Fruit fly (Drosophila melanogaster) whole organism, embryonic: ENCODE measurements around the gene dmGlut.
A peak's percentile ranks its signal among the peaks of the same experiment; 100 is the strongest.

Experiments
- Ada2b ChIP-seq: fragments of 200-800 bp; sonication (Bioruptor generic); IDR thresholded peaks from 2 replicates; pipeline ENCODE4 v1.3.6; 2022; ENCODE audit warnings: missing biosample characterization, missing genetic modification characterization
- Awh ChIP-seq: fragments of 200-800 bp; sonication (Bioruptor generic); IDR thresholded peaks from 2 replicates; pipeline ENCODE4, ENCODE4 v1.3.6; 2022; ENCODE audit warnings: missing biosample characterization, missing genetic modification characterization
- CG12659 ChIP-seq: fragments of 200-800 bp; sonication (Bioruptor generic); optimal IDR thresholded peaks from 3 replicates; lab custom pipeline; 2017; ENCODE audit warnings: mild to moderate bottlenecking, missing biosample characterization, missing genetic modification reagents, missing genetic modification characterization
- CG15601 ChIP-seq: fragments of 200-800 bp; sonication (Bioruptor generic); optimal IDR thresholded peaks from 3 replicates; lab custom pipeline; 2019; ENCODE audit warnings: missing biosample characterization, mild to moderate bottlenecking, missing genetic modification characterization, moderate library complexity
- CG17361 ChIP-seq: fragments of 200-800 bp; sonication (Bioruptor generic); IDR thresholded peaks from 3 replicates; pipeline ENCODE4 v1.3.6; 2022; ENCODE audit warnings: missing biosample characterization, missing genetic modification characterization
- CG17612 ChIP-seq: fragments of 200-800 bp; sonication (Bioruptor generic); IDR thresholded peaks from 2 replicates; pipeline ENCODE4 v1.3.6; 2022; ENCODE audit warnings: missing biosample characterization, missing genetic modification characterization
- CG2712 ChIP-seq: fragments of 200-800 bp; optimal IDR thresholded peaks from 3 replicates; lab custom pipeline; 2019; ENCODE audit warnings: missing biosample characterization, mild to moderate bottlenecking, missing genetic modification characterization, moderate library complexity
- CG30020 ChIP-seq: fragments of 200-800 bp; optimal IDR thresholded peaks from 2 replicates; lab custom pipeline; 2019; ENCODE audit warnings: missing biosample characterization, mild to moderate bottlenecking, missing genetic modification characterization, moderate library complexity
- CG31224 ChIP-seq: fragments of 200-800 bp; sonication (Bioruptor generic); IDR thresholded peaks from 2 replicates; pipeline ENCODE4 v1.3.6; 2022; ENCODE audit warnings: missing biosample characterization, missing genetic modification characterization
- CG32767 ChIP-seq: fragments of 200-800 bp; sonication (Bioruptor generic); IDR thresholded peaks from 2 replicates; pipeline ENCODE4 v1.3.6; 2022; ENCODE audit warnings: missing biosample characterization, missing genetic modification characterization
- CG4328 ChIP-seq: fragments of 200-800 bp; sonication (Bioruptor generic); optimal IDR thresholded peaks from 3 replicates; lab custom pipeline; 2017; ENCODE audit warnings: missing biosample characterization, missing genetic modification reagents, missing genetic modification characterization
- CG4404 ChIP-seq: fragments of 200-800 bp; sonication (Bioruptor generic); IDR thresholded peaks from 2 replicates; pipeline ENCODE4 v1.3.6; 2022; ENCODE audit warnings: missing biosample characterization, missing genetic modification characterization
- CG6654 ChIP-seq: fragments of 200-800 bp; sonication (Bioruptor generic); optimal IDR thresholded peaks from 2 replicates; lab custom pipeline; 2017; ENCODE audit warnings: missing biosample characterization, mild to moderate bottlenecking, missing genetic modification characterization
- CG6854 ChIP-seq: fragments of 200-800 bp; sonication (Bioruptor generic); optimal IDR thresholded peaks from 3 replicates; lab custom pipeline; 2017; ENCODE audit warnings: missing biosample characterization, mild to moderate bottlenecking, missing genetic modification characterization
- CG7745 ChIP-seq: fragments of 200-800 bp; sonication (Bioruptor generic); optimal IDR thresholded peaks from 2 replicates; lab custom pipeline; 2018; ENCODE audit warnings: missing biosample characterization, mild to moderate bottlenecking, missing genetic modification characterization, moderate library complexity
- CG7987 ChIP-seq: fragments of 200-800 bp; sonication (Bioruptor generic); optimal IDR thresholded peaks from 2 replicates; lab custom pipeline; 2018; ENCODE audit warnings: missing biosample characterization, mild to moderate bottlenecking, missing genetic modification characterization, moderate library complexity
- CG8290 ChIP-seq, 3 experiments: fragments of 200-800 bp; sonication (Bioruptor generic); optimal IDR thresholded peaks; 2 replicates each; lab custom pipeline; 2016 to 2019; ENCODE audit warnings: missing biosample characterization in 3 of 3, missing genetic modification characterization in 3 of 3, mild to moderate bottlenecking in 2 of 3, moderate library complexity in 1 of 3
- CG8388 ChIP-seq: fragments of 200-800 bp; sonication (Bioruptor generic); optimal IDR thresholded peaks from 2 replicates; lab custom pipeline; 2019; ENCODE audit warnings: missing biosample characterization, mild to moderate bottlenecking, missing genetic modification characterization, moderate library complexity
- CG9876 ChIP-seq: fragments of 200-800 bp; sonication (Bioruptor generic); optimal IDR thresholded peaks from 2 replicates; lab custom pipeline; 2016; ENCODE audit warnings: missing biosample characterization, missing genetic modification characterization
- Drgx ChIP-seq: fragments of 200-800 bp; sonication (Bioruptor generic); IDR thresholded peaks from 2 replicates; pipeline ENCODE4 v1.3.6; 2022; ENCODE audit warnings: missing biosample characterization, missing genetic modification characterization
- H15 ChIP-seq: fragments of 200-800 bp; sonication (Bioruptor generic); IDR thresholded peaks from 3 replicates; pipeline ENCODE4 v1.3.6; 2022; ENCODE audit warnings: missing biosample characterization, missing genetic modification characterization
- H2.0 ChIP-seq: fragments of 200-800 bp; sonication (Bioruptor generic); IDR thresholded peaks from 2 replicates; pipeline ENCODE4 v1.3.6; 2022; ENCODE audit warnings: missing biosample characterization, missing genetic modification characterization
- HHEX ChIP-seq: fragments of 200-800 bp; sonication (Bioruptor generic); optimal IDR thresholded peaks from 3 replicates; lab custom pipeline; 2017; ENCODE audit warnings: missing biosample characterization, mild to moderate bottlenecking, missing genetic modification characterization, missing genetic modification reagents
- Hmr ChIP-seq: fragments of 200-800 bp; sonication (Bioruptor generic); optimal IDR thresholded peaks from 3 replicates; lab custom pipeline; 2017; ENCODE audit warnings: mild to moderate bottlenecking, missing biosample characterization, missing genetic modification reagents, missing genetic modification characterization
- Kr ChIP-seq: fragments of 200-800 bp; sonication (Bioruptor generic); optimal IDR thresholded peaks from 2 replicates; lab custom pipeline; 2017; ENCODE audit warnings: missing biosample characterization, mild to moderate bottlenecking, missing genetic modification characterization
- Lhr ChIP-seq: fragments of 200-800 bp; sonication (Bioruptor generic); optimal IDR thresholded peaks from 3 replicates; lab custom pipeline; 2017; ENCODE audit warnings: mild to moderate bottlenecking, missing biosample characterization, missing genetic modification reagents, missing genetic modification characterization
- Mrtf ChIP-seq: fragments of 200-800 bp; sonication (Bioruptor generic); IDR thresholded peaks from 3 replicates; pipeline ENCODE4 v1.3.6; 2022; ENCODE audit warnings: missing biosample characterization, missing genetic modification characterization
- Nf-YA ChIP-seq: fragments of 200-800 bp; sonication (Bioruptor generic); IDR thresholded peaks from 2 replicates; pipeline ENCODE4 v1.3.6; 2022; ENCODE audit warnings: missing biosample characterization, missing genetic modification characterization
- cas ChIP-seq: fragments of 200-800 bp; sonication (Bioruptor generic); IDR thresholded peaks from 2 replicates; pipeline ENCODE4 v1.3.6; 2022; ENCODE audit warnings: missing biosample characterization, missing genetic modification characterization
- crp ChIP-seq, 2 experiments: fragments of 200-800 bp; sonication (Bioruptor generic); optimal IDR thresholded peaks; 2 replicates in 1 of 2; 3 replicates in 1 of 2; lab custom pipeline; 2017; ENCODE audit warnings: missing biosample characterization in 2 of 2, missing genetic modification characterization in 2 of 2, mild to moderate bottlenecking in 1 of 2, moderate library complexity in 1 of 2
- da ChIP-seq: fragments of 200-800 bp; sonication (Bioruptor generic); optimal IDR thresholded peaks from 2 replicates; lab custom pipeline; 2016; ENCODE audit warnings: missing biosample characterization, missing genetic modification characterization
- esg ChIP-seq: fragments of 200-800 bp; sonication (Bioruptor generic); conservative IDR thresholded peaks from 2 replicates; pipeline ENCODE4 v1.3.6; 2022; ENCODE audit warnings: missing biosample characterization, missing genetic modification characterization
- exex ChIP-seq: fragments of 200-800 bp; sonication (Bioruptor generic); optimal IDR thresholded peaks from 4 replicates; lab custom pipeline; 2018; ENCODE audit warnings: missing biosample characterization, mild to moderate bottlenecking, missing genetic modification characterization, moderate library complexity
- gem ChIP-seq: fragments of 200-800 bp; sonication (Bioruptor generic); optimal IDR thresholded peaks from 2 replicates; lab custom pipeline; 2019; ENCODE audit warnings: missing biosample characterization, mild to moderate bottlenecking, missing genetic modification characterization, moderate library complexity
- ham ChIP-seq: fragments of 200-800 bp; sonication (Bioruptor generic); IDR thresholded peaks from 2 replicates; pipeline ENCODE4 v1.3.6; 2022; ENCODE audit warnings: missing biosample characterization, missing genetic modification characterization
- hth ChIP-seq: fragments of >200 bp; optimal IDR thresholded peaks from 2 replicates; lab custom pipeline; 2017; ENCODE audit warnings: inconsistent platforms
- jing ChIP-seq: fragments of 200-800 bp; sonication (Bioruptor generic); optimal IDR thresholded peaks from 2 replicates; lab custom pipeline; 2018; ENCODE audit warnings: missing biosample characterization, mild to moderate bottlenecking, missing genetic modification characterization
- kah ChIP-seq: fragments of 200-800 bp; sonication (Bioruptor generic); optimal IDR thresholded peaks from 2 replicates; lab custom pipeline; 2018; ENCODE audit warnings: missing biosample characterization, mild to moderate bottlenecking, missing genetic modification characterization
- lola ChIP-seq, 3 experiments: fragments of >200 bp in 2 of 3; fragments of 200-800 bp in 1 of 3; sonication (Bioruptor generic) in 1 of 3; optimal IDR thresholded peaks; 2 replicates each; lab custom pipeline; 2017 to 2019; ENCODE audit warnings: missing biosample characterization in 3 of 3, missing genetic modification characterization in 3 of 3, mild to moderate bottlenecking in 1 of 3, moderate library complexity in 1 of 3
- mld ChIP-seq: fragments of 200-800 bp; sonication (Bioruptor generic); IDR thresholded peaks from 3 replicates; pipeline ENCODE4 v1.3.6; 2022; ENCODE audit warnings: missing biosample characterization, missing genetic modification characterization; ENCODE audit not compliant: partially characterized antibody
- nau ChIP-seq: fragments of 200-800 bp; sonication (Bioruptor generic); optimal IDR thresholded peaks from 3 replicates; lab custom pipeline; 2017; ENCODE audit warnings: missing biosample characterization, mild to moderate bottlenecking, missing genetic modification characterization, missing genetic modification reagents
- org-1 ChIP-seq: fragments of 200-800 bp; sonication (Bioruptor generic); optimal IDR thresholded peaks from 2 replicates; lab custom pipeline; 2017; ENCODE audit warnings: missing biosample characterization, missing genetic modification characterization
- pfk ChIP-seq: fragments of 200-800 bp; sonication (Bioruptor generic); optimal IDR thresholded peaks from 2 replicates; lab custom pipeline; 2018; ENCODE audit warnings: missing biosample characterization, mild to moderate bottlenecking, missing genetic modification characterization, moderate library complexity
- pho ChIP-seq: fragments of 200-800 bp; sonication (Bioruptor generic); optimal IDR thresholded peaks from 2 replicates; lab custom pipeline; 2016; ENCODE audit warnings: missing biosample characterization, missing genetic modification characterization
- ranshi ChIP-seq: fragments of 200-800 bp; sonication (Bioruptor generic); IDR thresholded peaks from 2 replicates; pipeline ENCODE4 v1.3.6; 2022; ENCODE audit warnings: missing biosample characterization, missing genetic modification characterization
- slp2 ChIP-seq: fragments of 200-800 bp; sonication (Bioruptor generic); optimal IDR thresholded peaks from 2 replicates; lab custom pipeline; 2016; ENCODE audit warnings: missing biosample characterization, missing genetic modification characterization
- sna ChIP-seq: fragments of 200-800 bp; sonication (Bioruptor generic); IDR thresholded peaks from 2 replicates; pipeline ENCODE4 v1.3.6; 2022; ENCODE audit warnings: missing biosample characterization, missing genetic modification characterization; ENCODE audit not compliant: partially characterized antibody
- sob ChIP-seq: fragments of 200-800 bp; sonication (Bioruptor generic); IDR thresholded peaks from 2 replicates; pipeline ENCODE4 v1.3.6; 2022; ENCODE audit warnings: missing biosample characterization, missing genetic modification characterization
- sr ChIP-seq: fragments of 200-800 bp; sonication (Bioruptor generic); IDR thresholded peaks from 3 replicates; pipeline ENCODE4 v1.3.6; 2022; ENCODE audit warnings: missing biosample characterization, missing genetic modification characterization
- tin ChIP-seq: fragments of 200-800 bp; sonication (Bioruptor generic); optimal IDR thresholded peaks from 3 replicates; lab custom pipeline; 2016; ENCODE audit warnings: missing biosample characterization, missing genetic modification characterization

Gene dmGlut

DNA sequence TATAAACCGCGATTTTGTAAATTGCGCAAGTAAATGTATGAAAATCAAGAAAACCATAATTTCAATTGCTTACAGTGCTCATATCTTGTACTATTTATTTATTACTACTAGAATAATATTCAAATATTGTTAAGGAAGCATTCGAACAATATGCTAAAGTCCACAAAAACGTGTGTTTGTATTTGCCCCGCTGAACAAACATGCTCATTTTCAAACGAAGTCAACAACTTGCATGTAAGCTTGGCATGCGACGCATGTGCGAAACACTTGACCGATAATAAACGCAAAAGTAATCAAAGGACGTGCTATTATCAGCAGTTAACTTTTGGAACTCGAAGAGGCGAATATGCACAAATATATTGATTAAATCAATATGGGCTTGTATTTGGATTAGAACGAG is 6.0 kb upstream of the dmGlut start (continued):
- TF ChIP-seq Lhr (GFP tag; lab: Kevin White, UChicago) (peak; percentile 33), cas (no peak), H2.0 (GFP tag; lab: Robert Waterston, UW) (no peak), CG12659 (GFP tag; lab: Kevin White, UChicago) (peak; percentile 83), lola (GFP tag; optimal IDR thresholded peaks at IDR 0.05; lab: Kevin White, UChicago) (peak in 1 of 3 experiments; percentile 62), Drgx (GFP tag; lab: Robert Waterston, UW) (no peak), sr (GFP tag; lab: Robert Waterston, UW) (no peak), org-1 (GFP tag; lab: Kevin White, UChicago) (peak; percentile 62), CG4404 (GFP tag; lab: Robert Waterston, UW) (no peak), slp2 (GFP tag; lab: Kevin White, UChicago) (no peak), tin (GFP tag; lab: Kevin White, UChicago) (no peak), Awh (0 out of 2 replicates have a peak, but pooled peaks have one; percentile 19), kah (GFP tag; lab: Kevin White, UChicago) (no peak), CG17612 (GFP tag; lab: Robert Waterston, UW) (no peak), H15 (GFP tag; lab: Robert Waterston, UW) (no peak), hth (lab: Kevin White, UChicago) (no peak), CG32767 (GFP tag; lab: Robert Waterston, UW) (no peak), sna (no peak), pho (GFP tag; lab: Kevin White, UChicago) (peak; percentile 18), esg (GFP tag; lab: Robert Waterston, UW) (no peak), sob (peak; percentile 60; the same call in 1 of the 2 replicates), ham (no peak), Nf-YA (GFP tag; lab: Robert Waterston, UW) (no peak), da (no peak), Ada2b (GFP tag; lab: Robert Waterston, UW) (peak; percentile 19; the same call in 1 of the 2 replicates), HHEX (GFP tag; lab: Kevin White, UChicago) (peak; percentile 77), jing (GFP tag; lab: Kevin White, UChicago) (no peak), CG6854 (peak; percentile 48), CG17361 (GFP tag; lab: Robert Waterston, UW) (0 out of 3 replicates have a peak, but pooled peaks have one; percentile 13), CG8290 (GFP tag; optimal IDR thresholded peaks at IDR 0.05; lab: Kevin White, UChicago) (no peak), CG8290 (tag; optimal IDR thresholded peaks at IDR 0.05; lab: Kevin White, UChicago) (peak; percentile 47 to 91), CG2712 (tag; lab: Kevin White, UChicago) (peak; percentile 26), CG6654 (GFP tag; lab: Kevin White, UChicago) (no peak), Hmr (GFP tag; lab: Kevin White, UChicago) (peak; percentile 89), CG7987 (GFP tag; lab: Kevin White, UChicago) (peak; percentile 91), CG4328 (GFP tag; lab: Kevin White, UChicago) (peak; percentile 25), CG8388 (GFP tag; lab: Kevin White, UChicago) (peak; percentile 42), Kr (no peak), gem (tag; lab: Kevin White, UChicago) (peak; percentile 73), CG7745 (tag; lab: Kevin White, UChicago) (peak; percentile 71), CG9876 (GFP tag; lab: Kevin White, UChicago) (no peak), exex (tag; lab: Kevin White, UChicago) (peak; percentile 4), Mrtf (GFP tag; lab: Robert Waterston, UW) (no peak), nau (no peak), CG15601 (tag; lab: Kevin White, UChicago) (peak; percentile 84), crp (GFP tag; optimal IDR thresholded peaks at IDR 0.05; lab: Kevin White, UChicago) (no peak), CG30020 (no peak), pfk (GFP tag; lab: Kevin White, UChicago) (peak; percentile 20), mld (no peak), ranshi (peak; percentile 61; the same call in 1 of the 2 replicates), CG31224 (no peak)
